Worm (Caenorhabditis elegans): ENCODE data around the gene sur-5.

Gene sur-5

DNA sequence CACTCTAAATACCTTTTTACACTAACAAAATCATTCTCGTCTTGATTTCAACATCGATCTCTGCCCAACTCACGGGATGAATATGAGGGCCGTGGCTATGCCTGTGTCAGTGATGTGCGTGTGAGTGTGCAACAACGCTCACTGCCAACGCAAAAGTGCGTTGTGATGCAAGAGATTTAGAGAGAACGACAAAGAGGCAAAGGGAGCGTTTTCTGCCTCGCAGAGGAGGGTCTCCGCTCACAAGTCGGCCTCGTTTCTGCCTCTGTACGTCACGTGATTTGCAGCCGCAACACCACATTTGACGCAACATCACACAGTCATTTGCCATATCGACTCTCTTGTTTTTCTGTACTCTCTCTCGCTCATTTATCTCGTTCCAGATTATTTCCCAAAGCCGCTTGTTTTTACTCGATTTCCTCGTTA lies 28.9 kb upstream of the sur-5 start, which contains the start of gene epg-7 (continued):
- TF ChIP-seq pha-2 (tag; optimal IDR thresholded peaks at IDR 0.05): no peak
- TF ChIP-seq fax-1 (tag; optimal IDR thresholded peaks at IDR 0.05): no peak
- no peak for TF ChIP-seq ceh-24 (tag; optimal IDR thresholded peaks at IDR 0.05)
- no peak for TF ChIP-seq elt-4 (tag; optimal IDR thresholded peaks at IDR 0.05)
- TF ChIP-seq ahr-1 (tag; optimal IDR thresholded peaks at IDR 0.05): peak; percentile 7
- no peak for TF ChIP-seq ceh-45 (GFP tag; IDR thresholded peaks at IDR 0.05)
- no peak for TF ChIP-seq fkh-6 (tag; optimal IDR thresholded peaks at IDR 0.05)
- TF ChIP-seq ceh-6 (GFP tag; optimal IDR thresholded peaks at IDR 0.05): no peak
- no peak for TF ChIP-seq syd-9 (tag; optimal IDR thresholded peaks at IDR 0.05)
- TF ChIP-seq madf-2 (tag; optimal IDR thresholded peaks at IDR 0.05): peak; percentile 51
- TF ChIP-seq lim-6 (tag; optimal IDR thresholded peaks at IDR 0.05): no peak
- no peak for TF ChIP-seq che-1 (tag; optimal IDR thresholded peaks at IDR 0.05)
- TF ChIP-seq hlh-30 (tag; optimal IDR thresholded peaks at IDR 0.05; ENCODE audit: insufficient read depth): peak; percentile 100
- TF ChIP-seq ceh-2 (tag; optimal IDR thresholded peaks at IDR 0.05): peak; percentile 19
- no peak for TF ChIP-seq hlh-8 (tag; optimal IDR thresholded peaks at IDR 0.05)
- peak; percentile 81 for TF ChIP-seq rnt-1 (tag; optimal IDR thresholded peaks at IDR 0.05)

ce11 chrX:7330685-7331196 lies 25.4 kb upstream of the sur-5 start, which contains the start of gene ttr-30:
ttr-30 (plus strand) TSS chrX:7330949.
- TF ChIP-seq F13H6.1 (tag; optimal IDR thresholded peaks at IDR 0.05) (no peak), K09A11.1 (tag; optimal IDR thresholded peaks at IDR 0.05; ENCODE audit: insufficient read depth) (no peak), ceh-14 (tag; optimal IDR thresholded peaks at IDR 0.05) (no peak), ceh-18 (tag; optimal IDR thresholded peaks at IDR 0.05) (no peak), ttx-3 (tag; optimal IDR thresholded peaks at IDR 0.05) (no peak), ahr-1 (tag; optimal IDR thresholded peaks at IDR 0.05) (no peak), ref-2 (tag; optimal IDR thresholded peaks at IDR 0.05) (no peak), nfya-1 (tag; optimal IDR thresholded peaks at IDR 0.05) (no peak), ceh-48 (tag; optimal IDR thresholded peaks at IDR 0.05) (no peak), lim-6 (tag; optimal IDR thresholded peaks at IDR 0.05) (no peak), ceh-31 (tag; optimal IDR thresholded peaks at IDR 0.05) (no peak)

- TF ChIP-seq fax-1 (tag; optimal IDR thresholded peaks at IDR 0.05) (no peak), sox-4 (tag; optimal IDR thresholded peaks at IDR 0.05) (no peak)
Observed at ce11 chrX:7329601-7330000, 24.2 kb upstream of the sur-5 start, which contains the start of gene ttr-59. ttr-59 (plus strand) TSS chrX:7329818.

DNA sequence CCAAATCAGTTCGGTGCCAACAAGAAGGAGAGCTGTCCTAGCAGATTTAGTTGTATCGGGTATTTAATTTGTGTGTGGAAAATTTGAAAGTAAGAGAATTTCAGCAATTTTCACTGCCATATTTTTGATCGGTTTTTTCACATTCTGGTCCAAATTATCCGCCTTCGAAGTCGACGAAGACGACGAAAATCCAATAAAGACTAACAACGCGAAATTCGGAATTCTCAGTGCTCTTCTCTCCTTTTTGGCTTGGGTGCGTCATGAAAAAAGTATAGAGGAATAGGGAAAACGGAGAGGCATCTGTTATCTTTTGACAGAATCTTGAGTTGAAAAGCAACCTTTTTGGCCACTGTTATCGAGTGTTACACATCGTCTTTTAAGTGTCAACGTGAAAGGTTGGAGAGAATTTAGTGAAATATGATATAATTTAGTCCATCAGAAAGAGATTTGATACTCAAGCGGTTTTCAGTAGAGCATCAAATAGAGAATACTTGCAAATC lies 22.7 kb upstream of the sur-5 start:
- TF ChIP-seq pha-2 (tag; optimal IDR thresholded peaks at IDR 0.05): no peak
- peak; percentile 76 for TF ChIP-seq unc-42 (tag; optimal IDR thresholded peaks at IDR 0.05)

ce11 chrX:7326967-7327651 lies 21.7 kb upstream of the sur-5 start, which contains the start of gene sng-1:
sng-1 (plus strand) TSS chrX:7327601.
- no peak for TF ChIP-seq fax-1 (tag; optimal IDR thresholded peaks at IDR 0.05)
- no peak for TF ChIP-seq fkh-10 (GFP tag; optimal IDR thresholded peaks at IDR 0.05)
- no peak for TF ChIP-seq K09A11.1 (tag; optimal IDR thresholded peaks at IDR 0.05; ENCODE audit: insufficient read depth)
- TF ChIP-seq nhr-232 (tag; optimal IDR thresholded peaks at IDR 0.05): no peak
- TF ChIP-seq ceh-14 (tag; optimal IDR thresholded peaks at IDR 0.05): peak; percentile 16
- no peak for TF ChIP-seq gmeb-2 (tag; optimal IDR thresholded peaks at IDR 0.05)
- no peak for TF ChIP-seq pat-9 (tag; optimal IDR thresholded peaks at IDR 0.05)
- TF ChIP-seq ztf-16 (tag; optimal IDR thresholded peaks at IDR 0.05): no peak
- TF ChIP-seq hlh-8 (tag; optimal IDR thresholded peaks at IDR 0.05): no peak
- no peak for TF ChIP-seq ahr-1 (tag; optimal IDR thresholded peaks at IDR 0.05)
- TF ChIP-seq ceh-45 (GFP tag; IDR thresholded peaks at IDR 0.05): no peak
- no peak for TF ChIP-seq unc-86 (tag; optimal IDR thresholded peaks at IDR 0.05)
- TF ChIP-seq ceh-31 (tag; optimal IDR thresholded peaks at IDR 0.05): peak; percentile 19
